Fruit fly (Drosophila melanogaster) whole organism, embryonic: ENCODE results near the gene CG11674.

Source experiments
- ATbp ChIP-seq: fragments of 200-800 bp; sonication (Bioruptor generic); optimal IDR thresholded peaks from 2 replicates; lab custom pipeline; 2017; ENCODE audit warnings: missing biosample characterization, mild to moderate bottlenecking, missing genetic modification characterization, missing genetic modification reagents
- Abd-B ChIP-seq: fragments of 200-800 bp; sonication (Bioruptor generic); optimal IDR thresholded peaks from 2 replicates; lab custom pipeline; 2018; ENCODE audit warnings: missing biosample characterization, mild to moderate bottlenecking, missing genetic modification characterization, moderate library complexity
- B-H1 ChIP-seq: fragments of 200-800 bp; sonication (Bioruptor generic); IDR thresholded peaks from 3 replicates; pipeline ENCODE4 v1.3.6; 2022; ENCODE audit warnings: missing biosample characterization, missing genetic modification characterization
- B-H2 ChIP-seq: fragments of 200-800 bp; sonication (Bioruptor generic); optimal IDR thresholded peaks from 2 replicates; lab custom pipeline; 2018; ENCODE audit warnings: missing biosample characterization, mild to moderate bottlenecking, missing genetic modification characterization
- Bdp1 ChIP-seq: fragments of 200-800 bp; sonication (Bioruptor generic); optimal IDR thresholded peaks from 3 replicates; lab custom pipeline; 2016; ENCODE audit warnings: missing biosample characterization, missing genetic modification characterization
- CG10274 ChIP-seq: fragments of 200-800 bp; sonication (Bioruptor generic); optimal IDR thresholded peaks from 3 replicates; lab custom pipeline; 2017; ENCODE audit warnings: missing biosample characterization, mild to moderate bottlenecking, missing genetic modification characterization
- CG10959 ChIP-seq: fragments of 200-800 bp; sonication (Bioruptor generic); IDR thresholded peaks from 2 replicates; pipeline ENCODE4 v1.3.6; 2022; ENCODE audit warnings: missing biosample characterization, missing genetic modification characterization
- CG11093 ChIP-seq: fragments of 200-800 bp; sonication (Bioruptor generic); IDR thresholded peaks from 3 replicates; pipeline ENCODE4 v1.3.6; 2022; ENCODE audit warnings: missing biosample characterization, missing genetic modification characterization
- CG12744 ChIP-seq: fragments of 200-800 bp; sonication (Bioruptor generic); optimal IDR thresholded peaks from 2 replicates; lab custom pipeline; 2016; ENCODE audit warnings: missing biosample characterization, missing genetic modification characterization
- CG15073 ChIP-seq: fragments of 200-800 bp; sonication (Bioruptor generic); optimal IDR thresholded peaks from 2 replicates; lab custom pipeline; 2016; ENCODE audit warnings: missing biosample characterization, missing genetic modification characterization
- CG16813 ChIP-seq: fragments of 200-800 bp; sonication (Bioruptor generic); IDR thresholded peaks from 3 replicates; pipeline ENCODE4 v1.3.6; 2022; ENCODE audit warnings: missing biosample characterization, missing genetic modification characterization; ENCODE audit not compliant: partially characterized antibody
- CG17385 ChIP-seq: fragments of 200-800 bp; sonication (Bioruptor generic); optimal IDR thresholded peaks from 3 replicates; lab custom pipeline; 2018; ENCODE audit warnings: missing biosample characterization, mild to moderate bottlenecking, missing genetic modification characterization
- CG17802 ChIP-seq: fragments of 200-800 bp; sonication (Bioruptor generic); optimal IDR thresholded peaks from 2 replicates; lab custom pipeline; 2018; ENCODE audit warnings: missing biosample characterization, mild to moderate bottlenecking, missing genetic modification characterization, moderate library complexity
- CG1832 ChIP-seq: fragments of 200-800 bp; sonication (Bioruptor generic); optimal IDR thresholded peaks from 2 replicates; lab custom pipeline; 2017; ENCODE audit warnings: missing biosample characterization, mild to moderate bottlenecking, missing genetic modification characterization, inconsistent platforms
- CG18476 ChIP-seq: fragments of 200-800 bp; sonication (Bioruptor generic); optimal IDR thresholded peaks from 2 replicates; lab custom pipeline; 2016; ENCODE audit warnings: missing biosample characterization, mild to moderate bottlenecking, missing genetic modification characterization
- CG18764 ChIP-seq: fragments of 200-800 bp; sonication (Bioruptor generic); optimal IDR thresholded peaks from 3 replicates; lab custom pipeline; 2016; ENCODE audit warnings: missing biosample characterization, missing genetic modification characterization
- CG2678 ChIP-seq: fragments of 200-800 bp; sonication (Bioruptor generic); optimal IDR thresholded peaks from 3 replicates; lab custom pipeline; 2019; ENCODE audit warnings: missing biosample characterization, mild to moderate bottlenecking, missing genetic modification characterization, moderate library complexity
- CG31365 ChIP-seq: fragments of 200-800 bp; sonication (Bioruptor generic); optimal IDR thresholded peaks from 2 replicates; lab custom pipeline; 2018; ENCODE audit warnings: missing biosample characterization, mild to moderate bottlenecking, missing genetic modification characterization
- CG32772 ChIP-seq: fragments of 200-800 bp; sonication (Bioruptor generic); IDR thresholded peaks from 2 replicates; pipeline ENCODE4 v1.3.6; 2022; ENCODE audit warnings: missing biosample characterization, missing genetic modification characterization
- CG3407 ChIP-seq: fragments of 200-800 bp; sonication (Bioruptor generic); optimal IDR thresholded peaks from 2 replicates; lab custom pipeline; 2018; ENCODE audit warnings: missing biosample characterization, mild to moderate bottlenecking, missing genetic modification characterization
- CG4707 ChIP-seq: fragments of 200-800 bp; sonication (Bioruptor generic); optimal IDR thresholded peaks from 2 replicates; lab custom pipeline; 2018; ENCODE audit warnings: missing biosample characterization, mild to moderate bottlenecking, missing genetic modification characterization, moderate library complexity
- CG4820 ChIP-seq: fragments of 200-800 bp; sonication (Bioruptor generic); optimal IDR thresholded peaks from 3 replicates; lab custom pipeline; 2016; ENCODE audit warnings: missing biosample characterization, missing genetic modification characterization
- CG6175 ChIP-seq: fragments of 200-800 bp; sonication (Bioruptor generic); IDR thresholded peaks from 3 replicates; pipeline ENCODE4 v1.3.6; 2022; ENCODE audit warnings: missing biosample characterization, missing genetic modification characterization
- CG6654 ChIP-seq: fragments of 200-800 bp; sonication (Bioruptor generic); optimal IDR thresholded peaks from 2 replicates; lab custom pipeline; 2017; ENCODE audit warnings: missing biosample characterization, mild to moderate bottlenecking, missing genetic modification characterization
- CG6791 ChIP-seq: fragments of 200-800 bp; sonication (Bioruptor generic); IDR thresholded peaks from 3 replicates; pipeline ENCODE4 v1.3.6; 2022; ENCODE audit warnings: missing biosample characterization, missing genetic modification characterization; ENCODE audit not compliant: partially characterized antibody
- CG7271 ChIP-seq: fragments of 200-800 bp; sonication (Bioruptor generic); optimal IDR thresholded peaks from 2 replicates; lab custom pipeline; 2018; ENCODE audit warnings: missing biosample characterization, mild to moderate bottlenecking, missing genetic modification characterization, moderate library complexity
- CG7556 ChIP-seq: fragments of 200-800 bp; sonication (Bioruptor generic); optimal IDR thresholded peaks from 2 replicates; lab custom pipeline; 2017; ENCODE audit warnings: missing biosample characterization, mild to moderate bottlenecking, missing genetic modification characterization
- CG8765 ChIP-seq: fragments of 200-800 bp; sonication (Bioruptor generic); IDR thresholded peaks from 2 replicates; pipeline ENCODE4 v1.3.6; 2022; ENCODE audit warnings: missing biosample characterization, missing genetic modification characterization
- CG9932 ChIP-seq: fragments of 200-800 bp; sonication (Bioruptor generic); IDR thresholded peaks from 2 replicates; pipeline ENCODE4 v1.3.6; 2022; ENCODE audit warnings: missing biosample characterization, missing genetic modification characterization
- HLH54F ChIP-seq: fragments of 200-800 bp; sonication (Bioruptor generic); optimal IDR thresholded peaks from 3 replicates; lab custom pipeline; 2016; ENCODE audit warnings: missing biosample characterization, missing genetic modification characterization
- Nf-YB ChIP-seq: fragments of 200-800 bp; sonication (Bioruptor generic); optimal IDR thresholded peaks from 3 replicates; lab custom pipeline; 2019; ENCODE audit warnings: missing biosample characterization, mild to moderate bottlenecking, missing genetic modification characterization, moderate library complexity
- Sox102F ChIP-seq: fragments of 200-800 bp; sonication (Bioruptor generic); optimal IDR thresholded peaks from 2 replicates; lab custom pipeline; 2018; ENCODE audit warnings: missing biosample characterization, mild to moderate bottlenecking, missing genetic modification characterization, moderate library complexity
- Ssrp ChIP-seq: fragments of 200-800 bp; sonication (Bioruptor generic); optimal IDR thresholded peaks from 2 replicates; lab custom pipeline; 2018; ENCODE audit warnings: missing biosample characterization, mild to moderate bottlenecking, missing genetic modification characterization, moderate library complexity
- amos ChIP-seq: fragments of 200-800 bp; sonication (Bioruptor generic); IDR thresholded peaks from 2 replicates; pipeline ENCODE4 v1.3.6; 2022; ENCODE audit warnings: missing biosample characterization, missing genetic modification characterization; ENCODE audit not compliant: partially characterized antibody
- az2 ChIP-seq: fragments of 200-800 bp; sonication (Bioruptor generic); optimal IDR thresholded peaks from 3 replicates; lab custom pipeline; 2016; ENCODE audit warnings: missing biosample characterization, missing genetic modification characterization
- crc ChIP-seq: fragments of 200-800 bp; sonication (Bioruptor generic); optimal IDR thresholded peaks from 2 replicates; lab custom pipeline; 2016; ENCODE audit warnings: missing biosample characterization, missing genetic modification characterization
- dan ChIP-seq: fragments of 200-800 bp; sonication (Bioruptor generic); IDR thresholded peaks from 2 replicates; pipeline ENCODE4 v1.3.6; 2022; ENCODE audit warnings: missing biosample characterization, missing genetic modification characterization
- fu2 ChIP-seq: fragments of 200-800 bp; sonication (Bioruptor generic); optimal IDR thresholded peaks from 2 replicates; lab custom pipeline; 2016; ENCODE audit warnings: missing biosample characterization, missing genetic modification characterization
- grau ChIP-seq: fragments of 200-800 bp; optimal IDR thresholded peaks from 3 replicates; lab custom pipeline; 2019; ENCODE audit warnings: missing biosample characterization, mild to moderate bottlenecking, missing genetic modification characterization, moderate library complexity
- gsb ChIP-seq: fragments of 200-800 bp; sonication (Bioruptor generic); IDR thresholded peaks from 2 replicates; pipeline ENCODE4 v1.3.6; 2022; ENCODE audit warnings: missing biosample characterization, missing genetic modification characterization
- p53 ChIP-seq: fragments of 200-800 bp; sonication (Bioruptor generic); optimal IDR thresholded peaks from 2 replicates; lab custom pipeline; 2016; ENCODE audit warnings: missing biosample characterization, missing genetic modification characterization
- pnt ChIP-seq: fragments of 200-800 bp; sonication (Bioruptor generic); optimal IDR thresholded peaks from 3 replicates; lab custom pipeline; 2016; ENCODE audit warnings: missing biosample characterization, missing genetic modification characterization
- pros ChIP-seq: fragments of 200-800 bp; sonication (Bioruptor generic); optimal IDR thresholded peaks from 3 replicates; lab custom pipeline; 2019; ENCODE audit warnings: missing biosample characterization, mild to moderate bottlenecking, missing genetic modification characterization, moderate library complexity
- pzg ChIP-seq: fragments of 200-800 bp; sonication (Bioruptor generic); optimal IDR thresholded peaks from 3 replicates; lab custom pipeline; 2018; ENCODE audit warnings: missing biosample characterization, mild to moderate bottlenecking, missing genetic modification characterization, moderate library complexity
- repo ChIP-seq: fragments of 200-800 bp; sonication (Bioruptor generic); optimal IDR thresholded peaks from 2 replicates; lab custom pipeline; 2016; ENCODE audit warnings: missing biosample characterization, missing genetic modification characterization
- ro ChIP-seq: fragments of 200-800 bp; sonication (Bioruptor generic); IDR thresholded peaks from 2 replicates; pipeline ENCODE4 v1.3.6; 2022; ENCODE audit warnings: missing biosample characterization, missing genetic modification characterization
- sima ChIP-seq: fragments of 200-800 bp; sonication (Bioruptor generic); optimal IDR thresholded peaks from 2 replicates; lab custom pipeline; 2016; ENCODE audit warnings: missing biosample characterization, missing genetic modification characterization
- slp2 ChIP-seq: fragments of 200-800 bp; sonication (Bioruptor generic); optimal IDR thresholded peaks from 2 replicates; lab custom pipeline; 2016; ENCODE audit warnings: missing biosample characterization, missing genetic modification characterization
- so ChIP-seq: fragments of 200-800 bp; sonication (Bioruptor generic); IDR thresholded peaks from 3 replicates; pipeline ENCODE4 v1.3.6; 2022; ENCODE audit warnings: missing biosample characterization, missing genetic modification characterization
- vnd ChIP-seq: fragments of 200-800 bp; sonication (Bioruptor generic); IDR thresholded peaks from 3 replicates; pipeline ENCODE4 v1.3.6; 2022; ENCODE audit warnings: missing biosample characterization, missing genetic modification characterization; ENCODE audit not compliant: partially characterized antibody

Gene CG11674

DNA sequence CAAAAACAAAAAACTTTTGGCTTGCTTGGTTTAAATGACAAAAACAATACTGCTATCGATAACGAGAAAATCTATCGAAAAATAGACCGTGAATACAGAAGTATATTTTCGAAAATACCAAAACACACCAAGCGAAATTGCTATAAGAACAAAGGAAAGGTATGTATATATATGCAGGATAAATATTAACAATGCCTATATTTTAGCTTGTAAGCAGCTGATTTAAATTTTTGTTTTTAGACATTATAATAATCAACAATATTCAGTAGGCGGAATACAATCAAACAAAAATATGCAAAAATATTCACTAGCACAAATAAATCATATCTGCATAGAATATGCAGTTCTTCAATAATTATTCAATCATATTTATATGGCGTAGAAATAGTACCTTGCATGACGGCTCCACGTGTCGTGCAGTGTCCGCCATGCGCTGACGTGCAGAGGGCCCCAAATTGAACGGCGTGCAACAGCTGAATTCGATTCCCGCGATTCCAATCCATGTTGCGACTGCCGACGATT, 12.3 kb upstream of the CG11674 start, which contains the start of the genes Fbxl4 and Dus2 (continued):
- TF ChIP-seq ATbp (peak; percentile 77), HLH54F (peak; percentile 93), vnd (GFP tag; lab: Robert Waterston, UW) (peak; percentile 42; the same call in 1 of the 3 replicates), Bdp1 (GFP tag; lab: Kevin White, UChicago) (peak; percentile 81), az2 (GFP tag; lab: Kevin White, UChicago) (peak; percentile 95), CG15073 (GFP tag; lab: Kevin White, UChicago) (peak; percentile 39), CG11093 (GFP tag; lab: Robert Waterston, UW) (peak; percentile 85), CG17802 (tag; lab: Kevin White, UChicago) (peak; percentile 77), CG6654 (GFP tag; lab: Kevin White, UChicago) (peak; percentile 70), so (peak; percentile 88), CG16813 (GFP tag; lab: Robert Waterston, UW) (peak; percentile 35; the same call in 1 of the 3 replicates), B-H1 (peak; percentile 79), pzg (peak; percentile 37), CG9932 (GFP tag; lab: Robert Waterston, UW) (peak; percentile 94), sima (peak; percentile 73), pros (GFP tag; lab: Kevin White, UChicago) (no peak), CG8765 (GFP tag; lab: Robert Waterston, UW) (peak; percentile 93), CG18476 (GFP tag; lab: Kevin White, UChicago) (peak; percentile 91), CG6791 (GFP tag; lab: Robert Waterston, UW) (peak; percentile 37; the same call in 1 of the 3 replicates), CG2678 (tag; lab: Kevin White, UChicago) (peak; percentile 94), repo (peak; percentile 83), fu2 (GFP tag; lab: Kevin White, UChicago) (peak; percentile 88), Nf-YB (peak; percentile 70), B-H2 (GFP tag; lab: Kevin White, UChicago) (peak; percentile 88), CG6175 (GFP tag; lab: Robert Waterston, UW) (peak; percentile 79), crc (GFP tag; lab: Kevin White, UChicago) (peak; percentile 49), CG32772 (GFP tag; lab: Robert Waterston, UW) (peak; percentile 92), pnt (peak; percentile 94), CG7271 (tag; lab: Kevin White, UChicago) (no peak), CG18764 (GFP tag; lab: Kevin White, UChicago) (peak; percentile 97), CG4707 (peak; percentile 60), CG4820 (GFP tag; lab: Kevin White, UChicago) (peak; percentile 95), Abd-B (GFP tag; lab: Kevin White, UChicago) (peak; percentile 92), CG7556 (GFP tag; lab: Kevin White, UChicago) (peak; percentile 89), slp2 (GFP tag; lab: Kevin White, UChicago) (peak; percentile 88), grau (tag; lab: Kevin White, UChicago) (peak; percentile 90), CG17385 (GFP tag; lab: Kevin White, UChicago) (peak; percentile 81), Ssrp (tag; lab: Kevin White, UChicago) (peak; percentile 92), CG12744 (GFP tag; lab: Kevin White, UChicago) (peak; percentile 87), CG10959 (GFP tag; lab: Robert Waterston, UW) (peak; percentile 94), CG3407 (GFP tag; lab: Kevin White, UChicago) (peak; percentile 74), gsb (peak; percentile 80), amos (GFP tag; lab: Robert Waterston, UW) (peak; percentile 38; the same call in 1 of the 2 replicates), dan (GFP tag; lab: Robert Waterston, UW) (peak; percentile 87), Sox102F (GFP tag; lab: Kevin White, UChicago) (peak; percentile 91), CG10274 (GFP tag; lab: Kevin White, UChicago) (peak; percentile 77), CG1832 (GFP tag; lab: Kevin White, UChicago) (no peak), CG31365 (tag; lab: Kevin White, UChicago) (peak; percentile 47), ro (GFP tag; lab: Robert Waterston, UW) (peak; percentile 83), p53 (peak; percentile 81)
